Worm (Caenorhabditis elegans) whole organism, L1 larva: Measurements from ENCODE around the gene xrn-2.

Experiments
- C34B4.2 ChIP-seq: sonication (generic microtip); optimal IDR thresholded peaks from 2 replicates; lab custom pipeline; 2017; ENCODE audit warnings: mild to moderate bottlenecking, missing genetic modification characterization, missing compliant biosample characterization
- F16B12.6 ChIP-seq: fragments of 150-350 bp; optimal IDR thresholded peaks from 2 replicates; lab custom pipeline; 2014; ENCODE audit warnings: missing biosample characterization, missing genetic modification characterization
- aha-1 ChIP-seq: fragments of 150-350 bp; optimal IDR thresholded peaks from 2 replicates; lab custom pipeline; 2014; ENCODE audit warnings: missing biosample characterization, missing genetic modification characterization
- alr-1 ChIP-seq: fragments of 200-800 bp; sonication (Bioruptor generic); optimal IDR thresholded peaks from 2 replicates; lab custom pipeline; 2018; ENCODE audit warnings: borderline replicate concordance, mild to moderate bottlenecking, missing genetic modification characterization, missing compliant biosample characterization
- aly-2 ChIP-seq: fragments of 150-350 bp; optimal IDR thresholded peaks from 2 replicates; lab custom pipeline; 2014; ENCODE audit warnings: missing biosample characterization, missing genetic modification characterization
- ama-1 ChIP-seq: fragments of 150-350 bp; optimal IDR thresholded peaks from 2 replicates; lab custom pipeline; 2014
- ceh-63 ChIP-seq: fragments of 200-800 bp; sonication (Bioruptor generic); optimal IDR thresholded peaks from 2 replicates; lab custom pipeline; 2018; ENCODE audit warnings: mild to moderate bottlenecking, missing genetic modification characterization, missing compliant biosample characterization
- dsc-1 ChIP-seq: sonication (generic microtip); optimal IDR thresholded peaks from 2 replicates; lab custom pipeline; 2016; ENCODE audit warnings: mild to moderate bottlenecking, missing genetic modification characterization, missing compliant biosample characterization
- efl-1 ChIP-seq, 4 experiments: fragments of 150-350 bp; optimal IDR thresholded peaks in 3 of 4; peaks in 1 of 4; 1 replicate in 1 of 4; 2 replicates in 3 of 4; lab custom pipeline; 2014; ENCODE audit warnings: missing biosample characterization in 2 of 4, missing genetic modification characterization in 2 of 4, missing genetic modification reagents in 2 of 4
- efl-3 ChIP-seq: fragments of 200-800 bp; sonication (Bioruptor generic); optimal IDR thresholded peaks from 2 replicates; lab custom pipeline; 2018; ENCODE audit warnings: mild to moderate bottlenecking, missing genetic modification characterization, missing compliant biosample characterization
- elt-2 ChIP-seq: sonication (generic microtip); optimal IDR thresholded peaks from 2 replicates; lab custom pipeline; 2016; ENCODE audit warnings: missing genetic modification characterization, mild to moderate bottlenecking, inconsistent platforms, missing compliant biosample characterization, missing genetic modification reagents
- elt-3 ChIP-seq, 6 experiments: fragments of 150-350 bp in 1 of 6; sonication (generic microtip); optimal IDR thresholded peaks; 2 replicates each; lab custom pipeline; 2017 to 2018; ENCODE audit warnings: missing biosample characterization in 6 of 6, missing genetic modification characterization in 6 of 6, inconsistent platforms in 1 of 6
- fos-1 ChIP-seq: fragments of 150-350 bp; optimal IDR thresholded peaks from 2 replicates; lab custom pipeline; 2014; ENCODE audit warnings: missing biosample characterization, missing genetic modification characterization
- grh-1 ChIP-seq: fragments of 200-800 bp; sonication (Bioruptor generic); IDR thresholded peaks from 2 replicates; pipeline ENCODE4 v1.3.6; 2022; ENCODE audit warnings: missing genetic modification reagents, missing genetic modification characterization, missing compliant biosample characterization
- hlh-4 ChIP-seq: sonication (generic microtip); optimal IDR thresholded peaks from 2 replicates; lab custom pipeline; 2016; ENCODE audit warnings: mild to moderate bottlenecking, missing genetic modification characterization, missing compliant biosample characterization
- isw-1 ChIP-seq: fragments of 200-800 bp; sonication (Bioruptor generic); IDR thresholded peaks from 2 replicates; pipeline ENCODE4 v1.3.6; 2022; ENCODE audit warnings: missing genetic modification characterization, missing compliant biosample characterization
- jun-1 ChIP-seq: fragments of 150-350 bp; optimal IDR thresholded peaks from 2 replicates; lab custom pipeline; 2014; ENCODE audit warnings: missing biosample characterization, missing genetic modification reagents, missing genetic modification characterization
- lin-14 ChIP-seq: fragments of 200-800 bp; sonication (Bioruptor generic); optimal IDR thresholded peaks from 2 replicates; lab custom pipeline; 2018; ENCODE audit warnings: mild to moderate bottlenecking, missing genetic modification characterization, moderate library complexity, missing compliant biosample characterization
- lin-39 ChIP-seq: fragments of 150-350 bp; optimal IDR thresholded peaks from 2 replicates; lab custom pipeline; 2014; ENCODE audit warnings: missing biosample characterization, missing genetic modification reagents, missing genetic modification characterization
- lsy-2 ChIP-seq, 2 experiments: fragments of 150-350 bp; optimal IDR thresholded peaks; 2 replicates each; lab custom pipeline; 2014; ENCODE audit warnings: missing biosample characterization in 2 of 2, missing genetic modification characterization in 2 of 2
- mdl-1 ChIP-seq, 2 experiments: fragments of 150-350 bp; optimal IDR thresholded peaks; 2 replicates each; lab custom pipeline; 2014 to 2017; ENCODE audit warnings: missing biosample characterization in 2 of 2, missing genetic modification characterization in 2 of 2, inconsistent platforms in 1 of 2
- mef-2 ChIP-seq: fragments of 150-350 bp; optimal IDR thresholded peaks from 2 replicates; lab custom pipeline; 2014; ENCODE audit warnings: missing biosample characterization, missing genetic modification characterization
- mep-1 ChIP-seq: fragments of 150-350 bp; optimal IDR thresholded peaks from 2 replicates; lab custom pipeline; 2014; ENCODE audit warnings: missing biosample characterization, missing genetic modification characterization
- nhr-12 ChIP-seq: sonication (generic microtip); optimal IDR thresholded peaks from 2 replicates; lab custom pipeline; 2017; ENCODE audit warnings: missing biosample characterization, missing genetic modification characterization
- nhr-19 ChIP-seq: fragments of 200-800 bp; sonication (Bioruptor generic); conservative IDR thresholded peaks from 2 replicates; pipeline ENCODE4 v1.3.6; 2022; ENCODE audit warnings: missing genetic modification characterization, missing compliant biosample characterization
- nhr-20 ChIP-seq: sonication (generic microtip); optimal IDR thresholded peaks from 2 replicates; lab custom pipeline; 2016; ENCODE audit warnings: mild to moderate bottlenecking, missing genetic modification characterization, missing compliant biosample characterization
- nhr-237 ChIP-seq: fragments of 150-350 bp; optimal IDR thresholded peaks from 2 replicates; lab custom pipeline; 2014; ENCODE audit warnings: missing biosample characterization, missing genetic modification characterization
- nhr-47 ChIP-seq: sonication (generic microtip); optimal IDR thresholded peaks from 2 replicates; lab custom pipeline; 2016; ENCODE audit warnings: mild to moderate bottlenecking, missing genetic modification characterization, moderate library complexity, missing compliant biosample characterization
- nhr-71 ChIP-seq: sonication (generic microtip); optimal IDR thresholded peaks from 2 replicates; lab custom pipeline; 2016; ENCODE audit warnings: mild to moderate bottlenecking, missing genetic modification characterization, moderate library complexity, missing compliant biosample characterization
- nhr-76 ChIP-seq: sonication (generic microtip); optimal IDR thresholded peaks from 2 replicates; lab custom pipeline; 2017; ENCODE audit warnings: missing biosample characterization, missing genetic modification characterization
- nhr-77 ChIP-seq: fragments of 150-350 bp; optimal IDR thresholded peaks from 2 replicates; lab custom pipeline; 2014; ENCODE audit warnings: missing biosample characterization, missing genetic modification characterization
- nhr-85 ChIP-seq: sonication (generic microtip); peaks from one replicate; lab custom pipeline; 2016; ENCODE audit warnings: missing genetic modification characterization, inconsistent platforms, missing compliant biosample characterization
- nhr-90 ChIP-seq: sonication (generic microtip); optimal IDR thresholded peaks from 2 replicates; lab custom pipeline; 2016; ENCODE audit warnings: mild to moderate bottlenecking, missing genetic modification characterization, missing compliant biosample characterization; ENCODE audit not compliant: poor library complexity
- pag-3 ChIP-seq: sonication (generic microtip); optimal IDR thresholded peaks from 2 replicates; lab custom pipeline; 2017; ENCODE audit warnings: missing genetic modification characterization, mild to moderate bottlenecking, missing compliant biosample characterization, antibody characterized with exemption, borderline replicate concordance; ENCODE audit not compliant: insufficient read depth
- snu-23 ChIP-seq: sonication (generic microtip); optimal IDR thresholded peaks from 2 replicates; lab custom pipeline; 2016; ENCODE audit warnings: missing genetic modification characterization, missing compliant biosample characterization
- sup-37 ChIP-seq: fragments of 200-800 bp; sonication (Bioruptor generic); optimal IDR thresholded peaks from 2 replicates; lab custom pipeline; 2018; ENCODE audit warnings: mild to moderate bottlenecking, missing genetic modification characterization, missing compliant biosample characterization
- tbx-2 ChIP-seq: sonication (generic microtip); optimal IDR thresholded peaks from 2 replicates; lab custom pipeline; 2016; ENCODE audit warnings: missing genetic modification characterization, missing compliant biosample characterization
- unc-30 ChIP-seq: sonication (generic microtip); optimal IDR thresholded peaks from 2 replicates; lab custom pipeline; 2017; ENCODE audit warnings: missing biosample characterization, missing genetic modification characterization
- unc-62 ChIP-seq: fragments of 150-350 bp; optimal IDR thresholded peaks from 2 replicates; lab custom pipeline; 2014; ENCODE audit warnings: missing biosample characterization, missing genetic modification reagents, missing genetic modification characterization
- xbp-1 ChIP-seq: sonication (generic microtip); optimal IDR thresholded peaks from 2 replicates; lab custom pipeline; 2016; ENCODE audit warnings: missing genetic modification characterization, missing compliant biosample characterization
- zag-1 ChIP-seq: fragments of 150-350 bp; optimal IDR thresholded peaks from 2 replicates; lab custom pipeline; 2014; ENCODE audit warnings: missing biosample characterization, missing genetic modification characterization

The xrn-2 gene

ce11 chrII:14155259-14156023 is at the start of gene xrn-2, which contains the start of gene rpl-43:
Gene xrn-2 (plus strand): TSS chrII:14155768.
Gene rpl-43 (plus strand): TSS chrII:14155294.
- no peak for TF ChIP-seq nhr-237 (tag; lab: Kevin White, UChicago)
- no peak for TF ChIP-seq mef-2 (tag; lab: Kevin White, UChicago)
- TF ChIP-seq grh-1 (GFP tag; lab: Robert Waterston, UW) = 0 out of 2 replicates have a peak, but pooled peaks have one; percentile 28
- TF ChIP-seq fos-1 (tag; lab: Kevin White, UChicago) = no peak
- TF ChIP-seq xbp-1 (tag; lab: Kevin White, UChicago) = no peak
- no peak for TF ChIP-seq nhr-12
- no peak for TF ChIP-seq F16B12.6 (tag; lab: Kevin White, UChicago)
- no peak for TF ChIP-seq isw-1 (GFP tag; lab: Robert Waterston, UW)
- TF ChIP-seq nhr-77 (tag; lab: Kevin White, UChicago) = peak; percentile 23
- no peak for TF ChIP-seq snu-23 (GFP tag; lab: Kevin White, UChicago)
- TF ChIP-seq lin-39 (tag; lab: Kevin White, UChicago) = no peak
- no peak for TF ChIP-seq unc-62 (GFP tag; lab: Kevin White, UChicago)
- TF ChIP-seq alr-1 (tag; lab: Kevin White, UChicago) = no peak
- TF ChIP-seq jun-1 (tag; lab: Kevin White, UChicago) = no peak
- TF ChIP-seq aly-2 = no peak
- TF ChIP-seq elt-2 (tag; lab: Kevin White, UChicago) = no peak
- no peak for TF ChIP-seq elt-3 (tag; optimal IDR thresholded peaks at IDR 0.05; lab: Kevin White, UChicago)
- TF ChIP-seq hlh-4 = no peak
- TF ChIP-seq nhr-76 = no peak
- no peak for TF ChIP-seq efl-3
- TF ChIP-seq zag-1 (tag; lab: Kevin White, UChicago) = no peak
- TF ChIP-seq unc-30 = no peak
- no peak for TF ChIP-seq ceh-63 (GFP tag; lab: Kevin White, UChicago)
- TF ChIP-seq nhr-19 (GFP tag; lab: Robert Waterston, UW) = no peak; the same call in 1 of the 2 replicates
- TF ChIP-seq ama-1 (lab: Kevin White, UChicago) = no peak
- TF ChIP-seq mdl-1 (tag; optimal IDR thresholded peaks at IDR 0.05; lab: Kevin White, UChicago) = no peak
- no peak for TF ChIP-seq pag-3
- peak; percentile 13 for TF ChIP-seq nhr-90 (tag; lab: Kevin White, UChicago)
- TF ChIP-seq aha-1 (tag; lab: Kevin White, UChicago) = no peak
- TF ChIP-seq nhr-71 = no peak
- TF ChIP-seq C34B4.2 (tag; lab: Kevin White, UChicago) = no peak
- TF ChIP-seq dsc-1 = no peak
- no peak for TF ChIP-seq mep-1
- TF ChIP-seq nhr-47 (tag; lab: Kevin White, UChicago) = peak; percentile 37
- TF ChIP-seq tbx-2 (tag; lab: Kevin White, UChicago) = no peak
- TF ChIP-seq sup-37 (GFP tag; lab: Kevin White, UChicago) = no peak
- no peak for TF ChIP-seq nhr-20 (tag; lab: Kevin White, UChicago)
- TF ChIP-seq lsy-2 (tag; optimal IDR thresholded peaks at IDR 0.05; lab: Kevin White, UChicago) = peak in 1 of 2 experiments; percentile 30
- peak; percentile 12 to 19 for TF ChIP-seq efl-1 (optimal IDR thresholded peaks at IDR 0.05; lab: Kevin White, UChicago)
- peak in 1 of 2 experiments; percentile 81 for TF ChIP-seq efl-1 (GFP tag; optimal IDR thresholded peaks at IDR 0.05 in 1 of 2; lab: Kevin White, UChicago)

ce11 chrII:14106164-14106563 is 49.4 kb upstream of the xrn-2 start:
- TF ChIP-seq snu-23 (GFP tag; lab: Kevin White, UChicago) (no peak), lin-14 (GFP tag; lab: Kevin White, UChicago) (no peak), F16B12.6 (tag; lab: Kevin White, UChicago) (no peak), nhr-85 (tag; lab: Kevin White, UChicago) (peak; percentile 59)
- TF ChIP-seq, all 84 proteins: peak for 1
